Worm (Caenorhabditis elegans): ENCODE results near the gene snf-3.

DNA sequence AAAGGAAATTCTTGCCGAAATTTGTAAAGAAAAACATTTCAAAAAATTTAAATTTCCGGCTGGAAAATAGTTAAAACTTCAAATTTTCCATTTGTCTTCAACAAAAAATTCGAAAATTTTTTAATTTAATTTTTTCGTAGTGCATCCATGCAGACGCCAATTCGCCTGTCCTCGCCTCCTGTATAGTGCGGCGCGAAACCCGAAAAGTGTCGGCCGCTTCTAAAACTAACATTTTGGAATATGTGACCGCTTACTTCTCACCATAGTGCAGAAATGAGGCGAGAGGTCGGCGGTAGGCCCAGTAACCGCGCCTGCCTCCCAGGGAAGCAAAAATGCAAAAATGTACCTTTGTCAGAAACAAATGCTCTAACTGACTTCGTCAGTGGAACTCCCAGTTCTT is 24.7 kb downstream of the snf-3 start:
- TF ChIP-seq unc-62 (GFP tag; optimal IDR thresholded peaks at IDR 0.05) (no peak), athp-1 (tag; optimal IDR thresholded peaks at IDR 0.05) (no peak), ztf-18 (tag; optimal IDR thresholded peaks at IDR 0.05) (no peak), egl-18 (GFP tag; IDR thresholded peaks at IDR 0.05) (no peak), ets-4 (GFP tag; optimal IDR thresholded peaks at IDR 0.05) (no peak), nfya-1 (tag; optimal IDR thresholded peaks at IDR 0.05; ENCODE audit: borderline replicate concordance, insufficient read depth) (no peak), lsy-27 (tag; optimal IDR thresholded peaks at IDR 0.05; ENCODE audit: borderline replicate concordance, insufficient read depth) (no peak), hsf-1 (GFP tag; IDR thresholded peaks at IDR 0.05) (no peak), aptf-2 (GFP tag; conservative IDR thresholded peaks at IDR 0.05) (no peak)

Measured in whole organism, young adult.